Fruit fly (Drosophila melanogaster): ENCODE results near the gene CG7049.

CG7049 gene

DNA sequence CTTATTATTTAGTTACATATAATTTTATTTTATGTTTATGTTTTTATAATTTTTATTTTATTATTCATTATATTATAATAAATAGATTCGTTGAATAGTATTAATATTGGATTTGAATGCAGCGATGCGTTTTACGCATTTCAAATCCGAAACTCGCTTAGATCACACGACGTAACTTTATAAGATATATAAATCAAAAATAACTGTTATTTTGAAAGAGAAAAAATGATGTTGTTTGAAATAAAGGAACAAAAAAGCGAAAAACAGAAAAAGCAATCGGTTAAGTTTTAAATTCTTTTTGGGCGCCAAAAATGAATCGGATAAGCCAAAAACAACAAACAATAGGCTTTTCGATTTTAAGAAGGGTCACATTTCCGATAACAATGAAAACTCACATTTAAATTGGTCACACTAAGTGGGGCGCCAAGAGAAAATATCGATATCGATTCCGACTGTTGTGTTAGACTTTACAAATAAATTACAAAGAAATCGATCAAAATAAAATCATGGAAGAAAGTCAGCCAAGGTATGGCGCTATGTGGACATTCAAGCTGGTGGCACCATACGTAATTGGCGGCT lies 29.9 kb downstream of the CG7049 start, which contains the start of gene CG6845 (continued):
- peak; percentile 37; the same call in 1 of the 2 replicates for TF ChIP-seq CG3847 (GFP tag; IDR thresholded peaks at IDR 0.05)
- peak; percentile 78 for TF ChIP-seq CG14710 (tag; optimal IDR thresholded peaks at IDR 0.05)
- TF ChIP-seq tx (GFP tag; optimal IDR thresholded peaks at IDR 0.05): no peak
- TF ChIP-seq CG18619 (GFP tag; optimal IDR thresholded peaks at IDR 0.05): no peak
- TF ChIP-seq chm (GFP tag; IDR thresholded peaks at IDR 0.05): no peak
- TF ChIP-seq Sry-δ (GFP tag; optimal IDR thresholded peaks at IDR 0.05): peak; percentile 73
- TF ChIP-seq Awh (GFP tag; IDR thresholded peaks at IDR 0.05): no peak
- TF ChIP-seq lab (GFP tag; optimal IDR thresholded peaks at IDR 0.05): no peak
- TF ChIP-seq Atf6 (GFP tag; IDR thresholded peaks at IDR 0.05): no peak
- no peak for TF ChIP-seq CG3726 (GFP tag; IDR thresholded peaks at IDR 0.05)
- no peak for TF ChIP-seq Tbp (GFP tag; optimal IDR thresholded peaks at IDR 0.05)
- TF ChIP-seq B-H1 (GFP tag; IDR thresholded peaks at IDR 0.05): no peak
- peak; percentile 43 for TF ChIP-seq oc (tag; optimal IDR thresholded peaks at IDR 0.05)
- TF ChIP-seq E2f2 (GFP tag; IDR thresholded peaks at IDR 0.05): peak; percentile 99
- TF ChIP-seq CG7963 (GFP tag; IDR thresholded peaks at IDR 0.05; ENCODE audit: partially characterized antibody): peak; percentile 85
- TF ChIP-seq Stat92E (GFP tag; optimal IDR thresholded peaks at IDR 0.05): peak in 1 of 3 experiments; percentile 8
- peak; percentile 92 for TF ChIP-seq pzg (GFP tag; optimal IDR thresholded peaks at IDR 0.05)
- peak; percentile 43 for TF ChIP-seq sug (tag; optimal IDR thresholded peaks at IDR 0.05)
- no peak for TF ChIP-seq Rx (GFP tag; IDR thresholded peaks at IDR 0.05)
- TF ChIP-seq CTCF (GFP tag; optimal IDR thresholded peaks at IDR 0.05): peak; percentile 47
- TF ChIP-seq bsh (GFP tag; optimal IDR thresholded peaks at IDR 0.05): no peak
- TF ChIP-seq Drgx (GFP tag; IDR thresholded peaks at IDR 0.05): no peak
- TF ChIP-seq CG2712 (tag; optimal IDR thresholded peaks at IDR 0.05): peak; percentile 35
- no peak for TF ChIP-seq cad (GFP tag; optimal IDR thresholded peaks at IDR 0.05)
- TF ChIP-seq zfh1 (GFP tag; IDR thresholded peaks at IDR 0.05): no peak
- TF ChIP-seq CG14667 (GFP tag; IDR thresholded peaks at IDR 0.05): no peak
- peak; percentile 92 for TF ChIP-seq nerfin-2 (GFP tag; IDR thresholded peaks at IDR 0.05; ENCODE audit: partially characterized antibody)
- no peak for TF ChIP-seq CG3065 (GFP tag; optimal IDR thresholded peaks at IDR 0.05)
- TF ChIP-seq vnd (GFP tag; IDR thresholded peaks at IDR 0.05; ENCODE audit: partially characterized antibody): peak; percentile 73
- TF ChIP-seq phol (tag; optimal IDR thresholded peaks at IDR 0.05): peak; percentile 34
- TF ChIP-seq hbn (GFP tag; IDR thresholded peaks at IDR 0.05; ENCODE audit: partially characterized antibody): peak; percentile 81
- peak; percentile 44; the same call in 2 of the 3 replicates for TF ChIP-seq Aef1 (GFP tag; IDR thresholded peaks at IDR 0.05)
- no peak for TF ChIP-seq CG6254 (GFP tag; optimal IDR thresholded peaks at IDR 0.05)
- peak; percentile 55; the same call in 1 of the 2 replicates for TF ChIP-seq inv (GFP tag; IDR thresholded peaks at IDR 0.05; ENCODE audit: partially characterized antibody)
- peak; percentile 99 for TF ChIP-seq Dp (GFP tag; optimal IDR thresholded peaks at IDR 0.05)
- no peak for TF ChIP-seq CG15479 (GFP tag; optimal IDR thresholded peaks at IDR 0.05)
- TF ChIP-seq D (optimal IDR thresholded peaks at IDR 0.05): peak; percentile 23
- peak; percentile 51 for TF ChIP-seq D (GFP tag; optimal IDR thresholded peaks at IDR 0.05)
- no peak for TF ChIP-seq CrebB (tag; optimal IDR thresholded peaks at IDR 0.05)
- no peak for TF ChIP-seq gsb (GFP tag; IDR thresholded peaks at IDR 0.05)
- no peak for TF ChIP-seq CG3838 (GFP tag; optimal IDR thresholded peaks at IDR 0.05)
- peak; percentile 74; the same call in 1 of the 4 replicates for TF ChIP-seq chinmo (GFP tag; IDR thresholded peaks at IDR 0.05; ENCODE audit: partially characterized antibody)
- TF ChIP-seq stwl (tag; optimal IDR thresholded peaks at IDR 0.05): peak; percentile 98
- peak; percentile 52 for TF ChIP-seq Myb (GFP tag; optimal IDR thresholded peaks at IDR 0.05)
- peak; percentile 88 for TF ChIP-seq zen2 (GFP tag; IDR thresholded peaks at IDR 0.05; ENCODE audit: partially characterized antibody)
- TF ChIP-seq CG34224 (GFP tag; IDR thresholded peaks at IDR 0.05; ENCODE audit: partially characterized antibody): peak; percentile 93
- no peak for TF ChIP-seq CG10321 (GFP tag; IDR thresholded peaks at IDR 0.05)
- no peak for TF ChIP-seq z (GFP tag; IDR thresholded peaks at IDR 0.05)
- TF ChIP-seq luna (GFP tag; optimal IDR thresholded peaks at IDR 0.05): no peak
- peak; percentile 86 for TF ChIP-seq ato (GFP tag; IDR thresholded peaks at IDR 0.05; ENCODE audit: partially characterized antibody)
